Fruit fly (Drosophila melanogaster): ENCODE results near the gene CG45012.

The CG45012 gene

dm6 chr2L:11807697-11808226 lies 26.6 kb upstream of the CG45012 start (continued):
- no peak for TF ChIP-seq Opbp (GFP tag; IDR thresholded peaks at IDR 0.05; ENCODE audit: partially characterized antibody)
- peak; percentile 72; the same call in 1 of the 3 replicates for TF ChIP-seq CG34422 (GFP tag; IDR thresholded peaks at IDR 0.05)

dm6 chr2L:11808327-11808701 lies 26.1 kb upstream of the CG45012 start:
- TF ChIP-seq Ssrp (tag; optimal IDR thresholded peaks at IDR 0.05) (peak; percentile 18), CG18619 (GFP tag; optimal IDR thresholded peaks at IDR 0.05) (peak; percentile 10), CoRest (tag; optimal IDR thresholded peaks at IDR 0.05) (peak; percentile 48), lola (GFP tag; optimal IDR thresholded peaks at IDR 0.05) (peak in 1 of 3 experiments; percentile 32), CG13296 (GFP tag; optimal IDR thresholded peaks at IDR 0.05) (no peak), Blimp-1 (GFP tag; optimal IDR thresholded peaks at IDR 0.05) (no peak), CG2678 (tag; optimal IDR thresholded peaks at IDR 0.05) (peak; percentile 16), Hand (GFP tag; optimal IDR thresholded peaks at IDR 0.05) (no peak), CG9932 (GFP tag; IDR thresholded peaks at IDR 0.05) (no peak), gem (tag; optimal IDR thresholded peaks at IDR 0.05) (peak; percentile 40), Sry-β (GFP tag; optimal IDR thresholded peaks at IDR 0.05) (peak; percentile 95), insv (GFP tag; optimal IDR thresholded peaks at IDR 0.05) (no peak), C15 (GFP tag; IDR thresholded peaks at IDR 0.05) (no peak), YL-1 (GFP tag; optimal IDR thresholded peaks at IDR 0.05) (no peak), CG31388 (GFP tag; optimal IDR thresholded peaks at IDR 0.05) (no peak), Ets65A (GFP tag) (peak; percentile 62), eve (GFP tag; optimal IDR thresholded peaks at IDR 0.05) (no peak), org-1 (GFP tag; optimal IDR thresholded peaks at IDR 0.05) (no peak), CG16815 (GFP tag; optimal IDR thresholded peaks at IDR 0.05) (no peak), salm (tag; optimal IDR thresholded peaks at IDR 0.05) (no peak), CG31441 (GFP tag; IDR thresholded peaks at IDR 0.05) (peak; percentile 11; the same call in 1 of the 2 replicates), CG9727 (GFP tag; optimal IDR thresholded peaks at IDR 0.05) (peak; percentile 1), fd96Cb (tag; optimal IDR thresholded peaks at IDR 0.05) (no peak), CG17361 (GFP tag; IDR thresholded peaks at IDR 0.05) (peak; percentile 55)

- peak; percentile 30 for TF ChIP-seq jumu (GFP tag; optimal IDR thresholded peaks at IDR 0.05)
- peak; percentile 72 for TF ChIP-seq vnd (GFP tag; IDR thresholded peaks at IDR 0.05; ENCODE audit: partially characterized antibody)
- TF ChIP-seq Hr39 (optimal IDR thresholded peaks at IDR 0.05): no peak
- no peak for TF ChIP-seq Atf3 (GFP tag; optimal IDR thresholded peaks at IDR 0.05)
- peak; percentile 68 for TF ChIP-seq chm (GFP tag; IDR thresholded peaks at IDR 0.05)
- TF ChIP-seq Sox102F (GFP tag; optimal IDR thresholded peaks at IDR 0.05): peak; percentile 7
- TF ChIP-seq CG42726 (GFP tag; IDR thresholded peaks at IDR 0.05; ENCODE audit: partially characterized antibody): peak; percentile 64; the same call in 1 of the 2 replicates
- no peak for TF ChIP-seq Fer3 (tag; optimal IDR thresholded peaks at IDR 0.05)
- peak; percentile 89 for TF ChIP-seq unc-4 (GFP tag; IDR thresholded peaks at IDR 0.05; ENCODE audit: partially characterized antibody)
- TF ChIP-seq CG7372 (GFP tag; IDR thresholded peaks at IDR 0.05): no peak
- no peak for TF ChIP-seq eyg (GFP tag; optimal IDR thresholded peaks at IDR 0.05)
- TF ChIP-seq ro (GFP tag; IDR thresholded peaks at IDR 0.05): no peak
- no peak for TF ChIP-seq sima (GFP tag; optimal IDR thresholded peaks at IDR 0.05)
- TF ChIP-seq dpn (GFP tag; optimal IDR thresholded peaks at IDR 0.05): no peak
- peak; percentile 60 for TF ChIP-seq YL-1 (GFP tag; optimal IDR thresholded peaks at IDR 0.05)
- TF ChIP-seq CG7928 (GFP tag; optimal IDR thresholded peaks at IDR 0.05): no peak
- peak; percentile 90 for TF ChIP-seq amos (GFP tag; IDR thresholded peaks at IDR 0.05; ENCODE audit: partially characterized antibody)
- TF ChIP-seq sc (optimal IDR thresholded peaks at IDR 0.05): no peak
- TF ChIP-seq sc (GFP tag; optimal IDR thresholded peaks at IDR 0.05): no peak
- no peak for TF ChIP-seq CG3726 (GFP tag; IDR thresholded peaks at IDR 0.05)
- no peak for TF ChIP-seq her (GFP tag; optimal IDR thresholded peaks at IDR 0.05)
- no peak for TF ChIP-seq CkIIα-i1 (GFP tag; IDR thresholded peaks at IDR 0.05)
Measured at dm6 chr2L:11808702-11809583, 25.5 kb upstream of the CG45012 start, which contains the start of gene crol. Gene crol (minus strand): TSS chr2L:11809438.

All from whole organism, embryonic.